Fruit fly (Drosophila melanogaster): ENCODE data around the gene CG15386.

The CG15386 gene

DNA sequence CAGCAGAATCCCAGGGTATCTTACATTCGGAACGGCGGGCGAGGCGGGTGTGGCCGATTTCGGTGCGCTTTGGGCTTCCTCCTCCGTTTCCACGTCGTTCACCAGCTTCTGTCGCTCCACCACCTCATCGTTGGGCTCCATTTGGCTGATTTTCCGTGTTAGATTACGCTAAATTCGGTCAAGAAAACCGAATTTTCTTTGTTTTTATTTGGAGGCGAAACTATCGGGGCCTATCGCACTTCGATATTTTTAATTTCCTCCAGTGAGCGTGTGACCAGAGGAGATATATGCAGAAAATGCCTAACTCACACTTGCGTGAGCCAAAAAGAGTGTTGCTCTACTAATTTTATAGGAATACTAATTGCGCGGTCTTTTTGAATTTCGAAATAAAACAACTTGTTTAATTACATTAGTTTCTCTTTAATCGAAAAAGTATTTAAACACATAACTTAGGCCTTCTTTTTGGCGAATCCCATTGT, 24.9 kb downstream of the CG15386 start, which contains the start of gene CG10874 (continued):
- peak; percentile 58 for TF ChIP-seq hkb (optimal IDR thresholded peaks at IDR 0.05)
- no peak for TF ChIP-seq hkb (GFP tag; IDR thresholded peaks at IDR 0.05)
- TF ChIP-seq bcd (GFP tag; optimal IDR thresholded peaks at IDR 0.05): no peak
- peak; percentile 56 for TF ChIP-seq nmo (GFP tag; optimal IDR thresholded peaks at IDR 0.05)
- TF ChIP-seq Meics (GFP tag; optimal IDR thresholded peaks at IDR 0.05): no peak
- peak; percentile 87 for TF ChIP-seq MESR4 (GFP tag; optimal IDR thresholded peaks at IDR 0.05)
- TF ChIP-seq CG3838 (GFP tag; optimal IDR thresholded peaks at IDR 0.05): no peak
- peak; percentile 34 for TF ChIP-seq slou (GFP tag; optimal IDR thresholded peaks at IDR 0.05)
- peak; percentile 56 for TF ChIP-seq stwl (tag; optimal IDR thresholded peaks at IDR 0.05)
- TF ChIP-seq wor (GFP tag; IDR thresholded peaks at IDR 0.05): no peak
- TF ChIP-seq grau (tag; optimal IDR thresholded peaks at IDR 0.05): peak; percentile 10
- TF ChIP-seq CrebB (tag; optimal IDR thresholded peaks at IDR 0.05): peak; percentile 14
- TF ChIP-seq CG15514 (GFP tag; optimal IDR thresholded peaks at IDR 0.05): peak; percentile 79
- peak; percentile 70 for TF ChIP-seq CG2116 (GFP tag; optimal IDR thresholded peaks at IDR 0.05)
- no peak for TF ChIP-seq ato (GFP tag; IDR thresholded peaks at IDR 0.05; ENCODE audit: partially characterized antibody)
- peak; percentile 40 for TF ChIP-seq Nf-YC (tag; optimal IDR thresholded peaks at IDR 0.05)
- no peak for TF ChIP-seq tio (GFP tag; optimal IDR thresholded peaks at IDR 0.05)
- TF ChIP-seq insv (GFP tag; optimal IDR thresholded peaks at IDR 0.05): peak in 1 of 2 experiments; percentile 6
- TF ChIP-seq CG12299 (tag; optimal IDR thresholded peaks at IDR 0.05): no peak
- peak; percentile 17 for TF ChIP-seq CG30020 (tag; optimal IDR thresholded peaks at IDR 0.05)
- no peak for TF ChIP-seq wdn (GFP tag; IDR thresholded peaks at IDR 0.05)
- TF ChIP-seq CG17186 (GFP tag; optimal IDR thresholded peaks at IDR 0.05): peak; percentile 17
- TF ChIP-seq CG18764 (GFP tag; optimal IDR thresholded peaks at IDR 0.05): peak; percentile 98
- TF ChIP-seq nom (GFP tag; optimal IDR thresholded peaks at IDR 0.05): peak; percentile 6
- peak; percentile 10 for TF ChIP-seq CG12769 (tag; optimal IDR thresholded peaks at IDR 0.05)
- peak; percentile 29 for TF ChIP-seq gro (GFP tag; optimal IDR thresholded peaks at IDR 0.05)
- peak; percentile 31 for TF ChIP-seq NfI (GFP tag; optimal IDR thresholded peaks at IDR 0.05)
- peak; percentile 65 for TF ChIP-seq sens (GFP tag)
- no peak for TF ChIP-seq CG13287 (GFP tag; IDR thresholded peaks at IDR 0.05; ENCODE audit: partially characterized antibody)
- TF ChIP-seq Dp (GFP tag; optimal IDR thresholded peaks at IDR 0.05): peak; percentile 99
- TF ChIP-seq D19B (GFP tag; optimal IDR thresholded peaks at IDR 0.05): peak; percentile 95
- peak; percentile 78 for TF ChIP-seq Ets97D (GFP tag; optimal IDR thresholded peaks at IDR 0.05)
- TF ChIP-seq CG6765 (GFP tag; optimal IDR thresholded peaks at IDR 0.05): no peak
- peak; percentile 82 for TF ChIP-seq CG4617 (GFP tag; optimal IDR thresholded peaks at IDR 0.05; ENCODE audit: borderline replicate concordance)
- peak; percentile 77 for TF ChIP-seq Lhr (GFP tag; optimal IDR thresholded peaks at IDR 0.05)
- TF ChIP-seq HmgD (GFP tag; optimal IDR thresholded peaks at IDR 0.05): peak; percentile 51
- TF ChIP-seq CG15011 (GFP tag; optimal IDR thresholded peaks at IDR 0.05): no peak
- peak; percentile 37 for TF ChIP-seq CoRest (tag; optimal IDR thresholded peaks at IDR 0.05)
- peak; percentile 36 for TF ChIP-seq CG17829 (tag; optimal IDR thresholded peaks at IDR 0.05)
- TF ChIP-seq Dek (tag; optimal IDR thresholded peaks at IDR 0.05): peak; percentile 17
- peak; percentile 4 for TF ChIP-seq gem (tag; optimal IDR thresholded peaks at IDR 0.05)
- TF ChIP-seq CG9797 (GFP tag; optimal IDR thresholded peaks at IDR 0.05): peak; percentile 81
- peak; percentile 58 for TF ChIP-seq Abd-B (GFP tag; optimal IDR thresholded peaks at IDR 0.05)
- peak; percentile 57 for TF ChIP-seq abd-A (tag; optimal IDR thresholded peaks at IDR 0.05)
- peak; percentile 10 for TF ChIP-seq CG12391 (tag; optimal IDR thresholded peaks at IDR 0.05)
- no peak for TF ChIP-seq Ravus (GFP tag; IDR thresholded peaks at IDR 0.05)
- no peak for TF ChIP-seq dysf (GFP tag; IDR thresholded peaks at IDR 0.05)
- no peak for TF ChIP-seq CG10209 (GFP tag; optimal IDR thresholded peaks at IDR 0.05)
- no peak for TF ChIP-seq CG7556 (GFP tag; optimal IDR thresholded peaks at IDR 0.05)
- peak; percentile 4 for TF ChIP-seq CG10979 (tag; optimal IDR thresholded peaks at IDR 0.05)

All from whole organism, embryonic.